Worm (Caenorhabditis elegans) whole organism, midembryonic: Measurements from ENCODE around the gene F21H7.5.

Experiments used
- cog-1 ChIP-seq: sonication (generic microtip); optimal IDR thresholded peaks from 2 replicates; lab custom pipeline; 2016; ENCODE audit warnings: missing genetic modification characterization, missing compliant biosample characterization
- flt-1 ChIP-seq: fragments of 200-800 bp; sonication (Bioruptor generic); IDR thresholded peaks from 2 replicates; pipeline ENCODE4 v1.3.6; 2022; ENCODE audit warnings: missing genetic modification characterization, missing compliant biosample characterization
- ztf-23 ChIP-seq: fragments of 200-800 bp; sonication (Bioruptor generic); IDR thresholded peaks from 2 replicates; pipeline ENCODE4 v1.3.6; 2022; ENCODE audit warnings: missing genetic modification reagents, missing genetic modification characterization, missing compliant biosample characterization
- ztf-29 ChIP-seq: fragments of 200-800 bp; sonication (Bioruptor generic); IDR thresholded peaks from 2 replicates; pipeline ENCODE4 v1.3.6; 2022; ENCODE audit warnings: missing genetic modification reagents, missing genetic modification characterization, missing compliant biosample characterization

DNA sequence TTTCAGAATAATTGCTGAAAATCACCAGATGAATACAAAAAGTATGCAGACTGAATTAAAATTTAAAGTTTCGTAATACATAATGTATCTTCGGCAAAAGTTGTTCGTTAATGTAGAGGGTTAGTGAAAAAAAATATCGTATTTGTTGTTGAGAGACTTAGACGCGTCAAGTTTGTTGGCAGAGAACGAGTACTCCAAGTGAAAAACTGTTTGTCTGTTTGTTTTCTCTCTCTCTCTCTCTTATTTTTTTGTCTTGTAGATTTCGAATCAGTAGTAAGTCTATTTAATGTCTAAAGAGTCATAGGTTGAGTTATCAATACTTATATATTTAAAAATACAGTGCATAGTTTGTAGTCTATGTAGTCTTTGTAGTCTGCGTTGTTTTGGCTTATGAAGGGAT, 32.2 kb downstream of the F21H7.5 start, which contains the start of the genes fbxa-2 and T13F3.8:
- no peak for TF ChIP-seq flt-1 (GFP tag; lab: Robert Waterston, UW)
- TF ChIP-seq ztf-29 (GFP tag; lab: Robert Waterston, UW): no peak
- TF ChIP-seq cog-1 (tag; lab: Kevin White, UChicago): no peak
- TF ChIP-seq ztf-23 (GFP tag; lab: Robert Waterston, UW): no peak
